Worm (Caenorhabditis elegans) whole organism, L1 larva: ENCODE data around the gene ifd-1.

Experiments
- Y116A8C.19 ChIP-seq: sonication (generic microtip); optimal IDR thresholded peaks from 2 replicates; lab custom pipeline; 2016; ENCODE audit warnings: missing compliant biosample characterization, missing genetic modification characterization, borderline replicate concordance
- aha-1 ChIP-seq: fragments of 150-350 bp; optimal IDR thresholded peaks from 2 replicates; lab custom pipeline; 2014; ENCODE audit warnings: missing biosample characterization, missing genetic modification characterization
- aly-2 ChIP-seq: fragments of 150-350 bp; optimal IDR thresholded peaks from 2 replicates; lab custom pipeline; 2014; ENCODE audit warnings: missing biosample characterization, missing genetic modification characterization
- ceh-63 ChIP-seq: fragments of 200-800 bp; sonication (Bioruptor generic); optimal IDR thresholded peaks from 2 replicates; lab custom pipeline; 2018; ENCODE audit warnings: mild to moderate bottlenecking, missing genetic modification characterization, missing compliant biosample characterization
- ceh-8 ChIP-seq: fragments of 200-800 bp; sonication (Bioruptor generic); optimal IDR thresholded peaks from 2 replicates; lab custom pipeline; 2018; ENCODE audit warnings: mild to moderate bottlenecking, missing genetic modification characterization, moderate library complexity, missing compliant biosample characterization
- ceh-82 ChIP-seq, 3 experiments: fragments of 150-350 bp in 1 of 3; sonication (generic microtip) in 2 of 3; optimal IDR thresholded peaks; 2 replicates each; lab custom pipeline; 2014 to 2017; ENCODE audit warnings: missing biosample characterization in 3 of 3, missing genetic modification characterization in 3 of 3
- dsc-1 ChIP-seq: sonication (generic microtip); optimal IDR thresholded peaks from 2 replicates; lab custom pipeline; 2016; ENCODE audit warnings: mild to moderate bottlenecking, missing genetic modification characterization, missing compliant biosample characterization
- efl-1 ChIP-seq, 4 experiments: fragments of 150-350 bp; optimal IDR thresholded peaks in 3 of 4; peaks in 1 of 4; 1 replicate in 1 of 4; 2 replicates in 3 of 4; lab custom pipeline; 2014; ENCODE audit warnings: missing biosample characterization in 2 of 4, missing genetic modification characterization in 2 of 4, missing genetic modification reagents in 2 of 4
- egl-13 ChIP-seq: sonication (generic microtip); optimal IDR thresholded peaks from 2 replicates; lab custom pipeline; 2016; ENCODE audit warnings: missing genotype, missing genetic modification reagents, missing genetic modification characterization, missing compliant biosample characterization
- ets-5 ChIP-seq: fragments of 200-800 bp; sonication (Bioruptor generic); IDR thresholded peaks from 2 replicates; pipeline ENCODE4 v1.3.6; 2022; ENCODE audit warnings: missing genetic modification characterization, missing compliant biosample characterization
- fkh-10 ChIP-seq: sonication (generic microtip); optimal IDR thresholded peaks from 2 replicates; lab custom pipeline; 2017; ENCODE audit warnings: missing biosample characterization, missing genetic modification reagents, missing genetic modification characterization
- fkh-8 ChIP-seq: sonication (generic microtip); optimal IDR thresholded peaks from 2 replicates; lab custom pipeline; 2016; ENCODE audit warnings: mild to moderate bottlenecking, missing genetic modification characterization, missing compliant biosample characterization
- fos-1 ChIP-seq: fragments of 150-350 bp; optimal IDR thresholded peaks from 2 replicates; lab custom pipeline; 2014; ENCODE audit warnings: missing biosample characterization, missing genetic modification characterization
- hpl-2 ChIP-seq: fragments of 150-350 bp; optimal IDR thresholded peaks from 2 replicates; lab custom pipeline; 2014; ENCODE audit warnings: missing biosample characterization, missing genetic modification reagents, missing genetic modification characterization
- irx-1 ChIP-seq: sonication (generic microtip); optimal IDR thresholded peaks from 2 replicates; lab custom pipeline; 2016; ENCODE audit warnings: missing genetic modification characterization, missing compliant biosample characterization
- isw-1 ChIP-seq: fragments of 200-800 bp; sonication (Bioruptor generic); IDR thresholded peaks from 2 replicates; pipeline ENCODE4 v1.3.6; 2022; ENCODE audit warnings: missing genetic modification characterization, missing compliant biosample characterization
- jun-1 ChIP-seq: fragments of 150-350 bp; optimal IDR thresholded peaks from 2 replicates; lab custom pipeline; 2014; ENCODE audit warnings: missing biosample characterization, missing genetic modification reagents, missing genetic modification characterization
- lin-13 ChIP-seq: fragments of 150-350 bp; optimal IDR thresholded peaks from 2 replicates; lab custom pipeline; 2014; ENCODE audit warnings: missing biosample characterization, missing genetic modification reagents, missing genetic modification characterization
- lin-14 ChIP-seq: fragments of 200-800 bp; sonication (Bioruptor generic); optimal IDR thresholded peaks from 2 replicates; lab custom pipeline; 2018; ENCODE audit warnings: mild to moderate bottlenecking, missing genetic modification characterization, moderate library complexity, missing compliant biosample characterization
- lin-15B ChIP-seq: fragments of 150-350 bp; sonication (generic microtip); optimal IDR thresholded peaks from 3 replicates; lab custom pipeline; 2014; ENCODE audit warnings: missing biosample characterization, missing genetic modification characterization
- lir-3 ChIP-seq: sonication (generic microtip); optimal IDR thresholded peaks from 2 replicates; lab custom pipeline; 2016; ENCODE audit warnings: mild to moderate bottlenecking, missing genetic modification characterization, moderate library complexity, missing compliant biosample characterization; ENCODE audit not compliant: poor library complexity
- lsy-2 ChIP-seq, 2 experiments: fragments of 150-350 bp; optimal IDR thresholded peaks; 2 replicates each; lab custom pipeline; 2014; ENCODE audit warnings: missing biosample characterization in 2 of 2, missing genetic modification characterization in 2 of 2
- mdl-1 ChIP-seq, 2 experiments: fragments of 150-350 bp; optimal IDR thresholded peaks; 2 replicates each; lab custom pipeline; 2014 to 2017; ENCODE audit warnings: missing biosample characterization in 2 of 2, missing genetic modification characterization in 2 of 2, inconsistent platforms in 1 of 2
- mef-2 ChIP-seq: fragments of 150-350 bp; optimal IDR thresholded peaks from 2 replicates; lab custom pipeline; 2014; ENCODE audit warnings: missing biosample characterization, missing genetic modification characterization
- nhr-19 ChIP-seq: fragments of 200-800 bp; sonication (Bioruptor generic); conservative IDR thresholded peaks from 2 replicates; pipeline ENCODE4 v1.3.6; 2022; ENCODE audit warnings: missing genetic modification characterization, missing compliant biosample characterization
- nhr-20 ChIP-seq: sonication (generic microtip); optimal IDR thresholded peaks from 2 replicates; lab custom pipeline; 2016; ENCODE audit warnings: mild to moderate bottlenecking, missing genetic modification characterization, missing compliant biosample characterization
- nhr-237 ChIP-seq: fragments of 150-350 bp; optimal IDR thresholded peaks from 2 replicates; lab custom pipeline; 2014; ENCODE audit warnings: missing biosample characterization, missing genetic modification characterization
- nhr-47 ChIP-seq: sonication (generic microtip); optimal IDR thresholded peaks from 2 replicates; lab custom pipeline; 2016; ENCODE audit warnings: mild to moderate bottlenecking, missing genetic modification characterization, moderate library complexity, missing compliant biosample characterization
- nhr-71 ChIP-seq: sonication (generic microtip); optimal IDR thresholded peaks from 2 replicates; lab custom pipeline; 2016; ENCODE audit warnings: mild to moderate bottlenecking, missing genetic modification characterization, moderate library complexity, missing compliant biosample characterization
- nhr-76 ChIP-seq: sonication (generic microtip); optimal IDR thresholded peaks from 2 replicates; lab custom pipeline; 2017; ENCODE audit warnings: missing biosample characterization, missing genetic modification characterization
- nhr-84 ChIP-seq: sonication (generic microtip); optimal IDR thresholded peaks from 2 replicates; lab custom pipeline; 2017; ENCODE audit warnings: missing biosample characterization, missing genetic modification characterization
- pag-3 ChIP-seq: sonication (generic microtip); optimal IDR thresholded peaks from 2 replicates; lab custom pipeline; 2017; ENCODE audit warnings: missing genetic modification characterization, mild to moderate bottlenecking, missing compliant biosample characterization, antibody characterized with exemption, borderline replicate concordance; ENCODE audit not compliant: insufficient read depth
- pax-3 ChIP-seq: fragments of 200-800 bp; sonication (Bioruptor generic); optimal IDR thresholded peaks from 2 replicates; lab custom pipeline; 2018; ENCODE audit warnings: mild to moderate bottlenecking, missing genetic modification characterization, moderate library complexity, missing compliant biosample characterization
- snpc-4 ChIP-seq: fragments of 150-350 bp; optimal IDR thresholded peaks from 2 replicates; lab custom pipeline; 2014; ENCODE audit warnings: missing biosample characterization, missing genetic modification characterization
- snu-23 ChIP-seq: sonication (generic microtip); optimal IDR thresholded peaks from 2 replicates; lab custom pipeline; 2016; ENCODE audit warnings: missing genetic modification characterization, missing compliant biosample characterization
- sox-4 ChIP-seq: sonication (generic microtip); optimal IDR thresholded peaks from 2 replicates; lab custom pipeline; 2016; ENCODE audit warnings: missing genetic modification characterization, missing compliant biosample characterization
- sup-37 ChIP-seq: fragments of 200-800 bp; sonication (Bioruptor generic); optimal IDR thresholded peaks from 2 replicates; lab custom pipeline; 2018; ENCODE audit warnings: mild to moderate bottlenecking, missing genetic modification characterization, missing compliant biosample characterization
- swsn-7 ChIP-seq: sonication (generic microtip); optimal IDR thresholded peaks from 2 replicates; lab custom pipeline; 2016; ENCODE audit warnings: missing genetic modification characterization, missing compliant biosample characterization
- tbx-2 ChIP-seq: sonication (generic microtip); optimal IDR thresholded peaks from 2 replicates; lab custom pipeline; 2016; ENCODE audit warnings: missing genetic modification characterization, missing compliant biosample characterization
- unc-86 ChIP-seq: sonication (generic microtip); optimal IDR thresholded peaks from 2 replicates; lab custom pipeline; 2016; ENCODE audit warnings: missing genetic modification characterization, missing compliant biosample characterization
- vab-15 ChIP-seq: sonication (generic microtip); optimal IDR thresholded peaks from 2 replicates; lab custom pipeline; 2017; ENCODE audit warnings: missing genotype, mild to moderate bottlenecking, missing genetic modification characterization, missing compliant biosample characterization
- xbp-1 ChIP-seq: sonication (generic microtip); optimal IDR thresholded peaks from 2 replicates; lab custom pipeline; 2016; ENCODE audit warnings: missing genetic modification characterization, missing compliant biosample characterization
- zag-1 ChIP-seq: fragments of 150-350 bp; optimal IDR thresholded peaks from 2 replicates; lab custom pipeline; 2014; ENCODE audit warnings: missing biosample characterization, missing genetic modification characterization
- ztf-11 ChIP-seq, 2 experiments: sonication (generic microtip); optimal IDR thresholded peaks; 2 replicates each; lab custom pipeline; 2016 to 2017; ENCODE audit warnings: missing genetic modification characterization in 2 of 2, missing biosample characterization in 1 of 2, missing compliant biosample characterization in 1 of 2

Gene ifd-1

DNA sequence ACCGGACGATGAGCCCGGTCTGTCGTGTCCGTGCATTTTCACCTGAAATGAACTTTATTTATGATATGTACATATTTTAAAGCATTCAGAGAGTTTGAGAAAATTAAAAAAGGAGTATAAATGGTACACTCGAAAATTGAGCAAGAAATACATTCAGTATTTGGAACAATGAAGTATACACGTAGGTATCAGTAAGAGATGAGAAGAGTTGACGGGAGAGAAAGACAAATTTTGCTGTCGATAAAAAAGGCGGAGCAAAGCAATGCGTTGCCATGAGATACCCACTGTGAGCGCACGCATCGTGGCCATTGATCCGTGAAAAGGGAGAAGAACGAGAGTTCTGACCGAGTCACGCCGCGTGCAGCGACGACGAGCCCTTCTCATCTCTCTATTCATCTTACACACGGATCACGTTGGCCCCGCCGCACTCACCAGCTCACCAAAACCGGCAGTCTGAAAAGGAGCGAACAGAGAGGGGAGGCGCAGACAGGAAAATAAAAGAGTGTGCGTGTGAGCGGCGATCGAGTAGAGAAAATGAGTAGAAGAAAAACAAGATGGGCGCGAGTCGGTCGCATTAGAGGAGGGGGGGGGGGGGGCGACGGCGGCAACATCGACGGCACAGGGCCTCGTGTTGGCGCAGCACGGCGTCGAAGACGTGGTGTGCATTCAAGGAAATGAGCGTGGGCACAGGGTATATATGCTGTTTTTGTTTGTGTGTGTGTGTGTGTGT lies 18.0 kb downstream of the ifd-1 start, which contains the start of gene R04E5.8:
TSS of gene R04E5.8 (minus strand) at position 51 of the 730 bp plus-strand sequence.
- TF ChIP-seq sup-37 (GFP tag; lab: Kevin White, UChicago), result no peak
- TF ChIP-seq swsn-7, result peak; percentile 45
- TF ChIP-seq efl-1 (optimal IDR thresholded peaks at IDR 0.05; lab: Kevin White, UChicago), result peak in 1 of 2 experiments; percentile 30
- no peak for TF ChIP-seq efl-1 (GFP tag; optimal IDR thresholded peaks at IDR 0.05 in 1 of 2; lab: Kevin White, UChicago)
- TF ChIP-seq snpc-4 (tag; lab: Kevin White, UChicago), result peak; percentile 31
- TF ChIP-seq tbx-2 (tag; lab: Kevin White, UChicago), result peak; percentile 16
- no peak for TF ChIP-seq vab-15
- TF ChIP-seq egl-13, result peak; percentile 57
- TF ChIP-seq aly-2 (tag; lab: Kevin White, UChicago), result no peak
- peak; percentile 20 for TF ChIP-seq sox-4 (tag; lab: Kevin White, UChicago)
- TF ChIP-seq ceh-82 (tag; optimal IDR thresholded peaks at IDR 0.05; lab: Kevin White, UChicago), result peak in 1 of 3 experiments; percentile 63
- peak; percentile 72 for TF ChIP-seq nhr-47
- TF ChIP-seq dsc-1 (tag; lab: Kevin White, UChicago), result peak; percentile 21
- TF ChIP-seq snu-23, result peak; percentile 20
- TF ChIP-seq ceh-63, result no peak
- peak; percentile 0 for TF ChIP-seq xbp-1 (tag; lab: Kevin White, UChicago)
- no peak for TF ChIP-seq Y116A8C.19 (tag; lab: Kevin White, UChicago)
- TF ChIP-seq isw-1 (GFP tag; lab: Robert Waterston, UW), result 0 out of 2 replicates have a peak, but pooled peaks have one; percentile 4
- peak; percentile 21 for TF ChIP-seq nhr-20
- no peak for TF ChIP-seq zag-1
- no peak for TF ChIP-seq hpl-2 (GFP tag; lab: Kevin White, UChicago)
- peak; percentile 67 for TF ChIP-seq pax-3 (tag; lab: Kevin White, UChicago)
- peak in 1 of 2 experiments; percentile 32 for TF ChIP-seq ztf-11 (tag; optimal IDR thresholded peaks at IDR 0.05; lab: Kevin White, UChicago)
- TF ChIP-seq mdl-1 (tag; optimal IDR thresholded peaks at IDR 0.05; lab: Kevin White, UChicago), result peak in 1 of 2 experiments; percentile 25
- peak; percentile 4 to 25 for TF ChIP-seq lsy-2 (tag; optimal IDR thresholded peaks at IDR 0.05; lab: Kevin White, UChicago)
- TF ChIP-seq lin-15B (tag; lab: Kevin White, UChicago), result no peak
- peak; percentile 57 for TF ChIP-seq nhr-71
- TF ChIP-seq mef-2, result no peak
- TF ChIP-seq nhr-237 (tag; lab: Kevin White, UChicago), result no peak
- TF ChIP-seq lin-14 (GFP tag; lab: Kevin White, UChicago), result peak; percentile 91
- TF ChIP-seq fkh-10, result peak; percentile 52
- TF ChIP-seq ets-5, result no peak
- no peak for TF ChIP-seq irx-1
- peak; percentile 31 for TF ChIP-seq jun-1 (tag; lab: Kevin White, UChicago)
- no peak for TF ChIP-seq fos-1 (tag; lab: Kevin White, UChicago)
- TF ChIP-seq unc-86 (tag; lab: Kevin White, UChicago), result peak; percentile 35
- TF ChIP-seq lin-13 (GFP tag; lab: Kevin White, UChicago), result no peak
- TF ChIP-seq nhr-19 (GFP tag; lab: Robert Waterston, UW), result no peak
- peak; percentile 91 for TF ChIP-seq fkh-8 (tag; lab: Kevin White, UChicago)
- no peak for TF ChIP-seq nhr-76 (tag; lab: Kevin White, UChicago)
- no peak for TF ChIP-seq pag-3

DNA sequence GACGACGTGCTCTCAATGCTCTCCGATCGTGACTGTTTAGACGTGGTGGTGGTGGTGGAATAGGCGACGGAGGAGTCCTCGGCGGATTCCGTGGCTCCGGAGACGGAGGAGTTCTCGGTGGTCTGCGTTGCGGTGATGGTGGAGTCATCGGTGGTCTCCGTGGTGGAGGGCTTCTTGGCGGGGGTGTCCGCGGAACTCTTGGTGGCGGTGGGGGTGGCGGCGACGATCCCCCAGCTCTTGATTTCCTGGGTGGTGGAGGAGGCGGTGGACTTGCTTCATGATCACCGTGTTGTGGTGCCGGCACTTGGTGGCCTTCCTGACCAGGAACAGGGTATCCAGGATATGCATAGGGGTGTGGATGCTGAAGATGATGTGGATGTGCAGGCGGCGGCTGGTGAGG lies 18.8 kb downstream of the ifd-1 start:
- no peak for TF ChIP-seq mef-2
- no peak for TF ChIP-seq nhr-84 (tag; lab: Kevin White, UChicago)
- peak; percentile 59 for TF ChIP-seq ceh-8
- TF ChIP-seq aha-1 (tag; lab: Kevin White, UChicago), result no peak
- TF ChIP-seq nhr-237 (tag; lab: Kevin White, UChicago), result no peak
- no peak for TF ChIP-seq tbx-2 (tag; lab: Kevin White, UChicago)
- no peak for TF ChIP-seq lir-3
